Fruit fly (Drosophila melanogaster) whole organism, pupa: ENCODE measurements around the gene CG2608.

ENCODE experiments used
- CG10348 ChIP-seq: fragments of 200-800 bp; sonication (Bioruptor generic); IDR thresholded peaks from 2 replicates; pipeline ENCODE4 v1.3.6; 2022; ENCODE audit warnings: missing biosample characterization, missing genetic modification characterization
- CG12605 ChIP-seq: fragments of 200-800 bp; sonication (Bioruptor generic); IDR thresholded peaks from 2 replicates; pipeline ENCODE4 v1.3.6; 2022; ENCODE audit warnings: missing biosample characterization, missing genetic modification characterization
- CG15710 ChIP-seq: fragments of 200-800 bp; sonication (Bioruptor generic); optimal IDR thresholded peaks from 2 replicates; lab custom pipeline; 2018; ENCODE audit warnings: missing biosample characterization, mild to moderate bottlenecking, missing genetic modification characterization, moderate library complexity
- CG4496 ChIP-seq: fragments of 200-800 bp; sonication (Bioruptor generic); IDR thresholded peaks from 3 replicates; pipeline ENCODE4 v1.3.6; 2022; ENCODE audit warnings: missing biosample characterization, missing genetic modification characterization
- CG8159 ChIP-seq: fragments of 200-800 bp; sonication (Bioruptor generic); optimal IDR thresholded peaks from 3 replicates; lab custom pipeline; 2018; ENCODE audit warnings: missing biosample characterization, mild to moderate bottlenecking, missing genetic modification characterization, moderate library complexity
- CG9948 ChIP-seq: fragments of 200-800 bp; sonication (Bioruptor generic); optimal IDR thresholded peaks from 2 replicates; lab custom pipeline; 2018; ENCODE audit warnings: missing biosample characterization, mild to moderate bottlenecking, missing genetic modification characterization, moderate library complexity
- Pif1B ChIP-seq: fragments of 200-800 bp; sonication (Bioruptor generic); optimal IDR thresholded peaks from 3 replicates; lab custom pipeline; 2016; ENCODE audit warnings: missing biosample characterization, missing genetic modification characterization
- rn ChIP-seq: fragments of 200-800 bp; sonication (Bioruptor generic); IDR thresholded peaks from 2 replicates; pipeline ENCODE4 v1.3.6; 2022; ENCODE audit warnings: missing biosample characterization, missing genetic modification characterization

dm6 chr2L:20674718-20675117, 29.1 kb downstream of the CG2608 start:
- TF ChIP-seq Pif1B (no peak), rn (GFP tag; lab: Robert Waterston, UW) (no peak), CG9948 (tag; lab: Kevin White, UChicago) (no peak), CG15710 (tag; lab: Kevin White, UChicago) (no peak), CG8159 (no peak), CG4496 (GFP tag; lab: Robert Waterston, UW) (no peak), CG12605 (GFP tag; lab: Robert Waterston, UW) (no peak), CG10348 (GFP tag; lab: Robert Waterston, UW) (no peak)
